Worm (Caenorhabditis elegans) whole organism, late embryonic: ENCODE results near the gene oac-39.

ENCODE experiments used
- K02D7.2 ChIP-seq: sonication (generic microtip); optimal IDR thresholded peaks from 2 replicates; lab custom pipeline; 2017; ENCODE audit warnings: mild to moderate bottlenecking, missing genetic modification characterization, missing compliant biosample characterization
- ama-1 ChIP-seq: fragments of 150-350 bp; optimal IDR thresholded peaks from 2 replicates; lab custom pipeline; 2014
- ceh-24 ChIP-seq: sonication (generic microtip); optimal IDR thresholded peaks from 2 replicates; lab custom pipeline; 2016; ENCODE audit warnings: mild to moderate bottlenecking, missing genetic modification characterization, missing compliant biosample characterization
- ets-4 ChIP-seq: sonication (generic microtip); optimal IDR thresholded peaks from 2 replicates; lab custom pipeline; 2016; ENCODE audit warnings: missing genetic modification characterization, missing compliant biosample characterization
- hlh-15 ChIP-seq: sonication (generic microtip); optimal IDR thresholded peaks from 2 replicates; lab custom pipeline; 2016; ENCODE audit warnings: missing genetic modification characterization, missing compliant biosample characterization
- hlh-30 ChIP-seq: sonication (generic microtip); optimal IDR thresholded peaks from 2 replicates; lab custom pipeline; 2017; ENCODE audit warnings: antibody characterized with exemption, missing genetic modification characterization, missing compliant biosample characterization; ENCODE audit not compliant: insufficient read depth
- odd-2 ChIP-seq: sonication (generic microtip); optimal IDR thresholded peaks from 2 replicates; lab custom pipeline; 2017; ENCODE audit warnings: antibody characterized with exemption, mild to moderate bottlenecking, missing genetic modification characterization, missing compliant biosample characterization
- pax-1 ChIP-seq: fragments of 150-350 bp; optimal IDR thresholded peaks from 2 replicates; lab custom pipeline; 2014; ENCODE audit warnings: missing biosample characterization, missing genetic modification characterization
- tbx-7 ChIP-seq: sonication (generic microtip); optimal IDR thresholded peaks from 2 replicates; lab custom pipeline; 2016; ENCODE audit warnings: missing genotype, missing genetic modification characterization, missing compliant biosample characterization
- ttx-3 ChIP-seq: sonication (generic microtip); optimal IDR thresholded peaks from 2 replicates; lab custom pipeline; 2016; ENCODE audit warnings: missing genetic modification reagents, missing genetic modification characterization, missing compliant biosample characterization

ce11 chrV:238094-238493 is 13.5 kb downstream of the oac-39 start, which contains the start of gene R02C2.1:
- TF ChIP-seq hlh-30 (no peak), pax-1 (tag; lab: Kevin White, UChicago) (no peak), odd-2 (tag; lab: Kevin White, UChicago) (no peak), ets-4 (tag; lab: Kevin White, UChicago) (no peak), ama-1 (no peak), ceh-24 (tag; lab: Kevin White, UChicago) (no peak), tbx-7 (tag; lab: Kevin White, UChicago) (no peak), K02D7.2 (tag; lab: Kevin White, UChicago) (no peak), hlh-15 (tag; lab: Kevin White, UChicago) (no peak), ttx-3 (no peak)
